Worm (Caenorhabditis elegans): ENCODE data around the gene F38B7.10.

The F38B7.10 gene

DNA sequence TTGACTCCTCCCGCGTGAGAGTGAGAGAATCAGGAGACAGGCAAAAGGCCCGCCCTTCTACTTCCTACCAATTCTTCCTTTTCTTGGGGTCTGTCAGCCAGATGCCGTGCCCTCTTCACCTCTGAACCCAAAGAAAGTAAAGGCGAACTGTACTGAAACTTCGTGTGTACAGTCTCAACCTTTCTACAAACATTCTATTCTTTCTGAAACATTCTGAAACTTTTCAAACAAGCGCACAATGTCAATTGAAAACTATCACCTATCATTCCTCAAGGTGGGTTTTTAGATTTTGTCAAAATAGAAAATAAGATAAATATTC is 12.8 kb upstream of the F38B7.10 start:
- TF ChIP-seq nhr-232 (tag; optimal IDR thresholded peaks at IDR 0.05) (no peak), elt-2 (tag; optimal IDR thresholded peaks at IDR 0.05) (no peak), pha-4 (tag; optimal IDR thresholded peaks at IDR 0.05) (no peak), tbx-2 (tag; optimal IDR thresholded peaks at IDR 0.05) (no peak), rnt-1 (tag; optimal IDR thresholded peaks at IDR 0.05) (no peak), pqm-1 (tag; optimal IDR thresholded peaks at IDR 0.05) (no peak), ceh-18 (tag; optimal IDR thresholded peaks at IDR 0.05) (no peak), hlh-8 (tag; optimal IDR thresholded peaks at IDR 0.05) (no peak), ceh-34 (tag; optimal IDR thresholded peaks at IDR 0.05) (no peak)

DNA sequence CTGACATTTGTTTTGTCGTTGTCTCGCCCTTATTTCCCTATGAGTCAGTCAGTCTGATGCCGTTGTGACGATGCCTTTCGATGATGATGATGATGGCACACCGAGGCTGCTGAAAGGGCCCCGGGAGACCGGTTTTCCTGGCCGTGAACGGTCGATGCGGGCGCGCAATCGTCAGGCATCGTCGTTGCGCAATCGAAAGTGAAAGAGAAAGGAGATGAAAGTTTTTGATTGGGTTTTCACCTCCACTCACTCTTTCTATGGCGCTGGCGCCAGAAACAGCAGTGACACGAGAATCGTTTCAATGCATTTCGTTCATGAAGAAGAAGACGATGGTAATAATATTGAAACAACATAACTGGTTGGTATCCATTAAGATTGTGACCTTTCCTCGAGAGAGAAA is 12.4 kb upstream of the F38B7.10 start:
- TF ChIP-seq hlh-8 (tag; optimal IDR thresholded peaks at IDR 0.05) (no peak), hlh-13 (GFP tag; optimal IDR thresholded peaks at IDR 0.05) (no peak), ahr-1 (tag; optimal IDR thresholded peaks at IDR 0.05) (no peak), odd-2 (tag; optimal IDR thresholded peaks at IDR 0.05) (no peak), ceh-9 (tag; optimal IDR thresholded peaks at IDR 0.05) (no peak), mec-3 (tag; optimal IDR thresholded peaks at IDR 0.05; ENCODE audit: borderline replicate concordance) (no peak), unc-3 (GFP tag; conservative IDR thresholded peaks at IDR 0.05) (no peak), unc-3 (tag; optimal IDR thresholded peaks at IDR 0.05) (no peak), fkh-6 (tag; optimal IDR thresholded peaks at IDR 0.05) (no peak)

DNA sequence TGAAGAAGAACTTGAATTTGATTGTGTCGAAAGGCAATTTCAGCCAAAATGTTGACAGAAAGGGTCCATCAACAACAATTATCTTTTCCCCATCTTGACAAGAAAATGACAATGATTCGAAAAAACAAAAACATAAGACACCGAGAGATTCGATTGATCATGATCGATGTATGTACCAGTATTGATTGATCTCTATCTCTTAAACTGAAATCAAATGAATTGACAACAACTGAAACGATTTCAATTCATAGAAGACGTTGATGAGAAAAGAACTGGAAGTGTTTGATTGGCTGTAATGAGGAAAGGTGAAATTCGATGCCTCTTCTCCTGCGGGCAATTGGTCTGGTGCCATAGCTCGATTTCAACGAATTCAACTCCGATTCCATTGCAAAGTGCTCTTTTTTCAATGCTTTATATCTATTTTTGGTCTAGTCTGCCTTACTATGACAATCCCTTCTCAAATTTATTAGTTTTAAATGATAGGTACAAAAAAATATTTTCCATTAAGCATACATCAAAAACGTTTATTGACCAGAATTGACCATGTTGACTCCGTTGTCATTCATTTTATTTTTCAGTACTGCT is 11.9 kb upstream of the F38B7.10 start:
- TF ChIP-seq F13H6.1 (tag; optimal IDR thresholded peaks at IDR 0.05) (no peak), nhr-232 (tag; optimal IDR thresholded peaks at IDR 0.05) (no peak), pqm-1 (tag; optimal IDR thresholded peaks at IDR 0.05) (no peak), ceh-48 (tag; optimal IDR thresholded peaks at IDR 0.05) (no peak), rnt-1 (tag; optimal IDR thresholded peaks at IDR 0.05) (no peak), pha-4 (tag; optimal IDR thresholded peaks at IDR 0.05) (no peak), unc-55 (GFP tag; optimal IDR thresholded peaks at IDR 0.05) (no peak), ztf-16 (tag; optimal IDR thresholded peaks at IDR 0.05) (no peak), nhr-11 (tag; optimal IDR thresholded peaks at IDR 0.05) (no peak), che-1 (tag; optimal IDR thresholded peaks at IDR 0.05) (no peak), K02D7.2 (tag; optimal IDR thresholded peaks at IDR 0.05) (no peak), ttx-3 (tag; optimal IDR thresholded peaks at IDR 0.05) (no peak)

DNA sequence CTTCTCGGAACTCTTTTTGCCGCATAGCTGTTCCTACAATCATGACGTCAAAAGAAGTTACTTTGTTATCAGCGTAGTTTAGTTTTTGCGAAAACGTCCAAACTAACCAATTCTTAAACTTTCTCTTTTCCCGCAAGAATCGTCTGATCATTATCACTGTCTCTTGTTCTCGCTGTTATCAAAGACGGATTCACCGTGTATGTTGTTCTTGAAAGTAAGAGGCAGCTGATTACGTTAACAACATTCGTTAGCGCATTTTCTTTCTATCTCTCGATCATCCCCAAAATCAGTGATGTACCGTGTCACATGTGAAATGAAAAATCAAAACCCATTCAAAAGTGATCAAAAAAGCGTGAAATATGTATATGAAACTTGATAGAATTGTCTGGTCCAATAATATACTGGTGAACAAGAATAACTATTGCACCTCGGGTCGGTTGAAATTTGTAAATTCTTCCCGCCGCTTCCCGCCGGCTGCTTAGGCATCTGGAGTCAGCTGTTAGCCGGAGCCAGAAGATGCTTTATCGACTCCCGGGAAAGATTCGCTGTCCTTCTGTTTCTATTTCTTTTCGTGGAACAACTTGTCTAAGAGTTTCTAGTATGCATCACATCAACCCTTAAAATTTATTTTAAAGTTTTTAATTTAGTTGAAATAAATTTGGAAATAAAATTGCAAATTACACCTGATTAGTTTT is 10.7 kb upstream of the F38B7.10 start:
- TF ChIP-seq elt-2 (tag; optimal IDR thresholded peaks at IDR 0.05) (peak; percentile 67), nhr-232 (tag; optimal IDR thresholded peaks at IDR 0.05) (no peak)

DNA sequence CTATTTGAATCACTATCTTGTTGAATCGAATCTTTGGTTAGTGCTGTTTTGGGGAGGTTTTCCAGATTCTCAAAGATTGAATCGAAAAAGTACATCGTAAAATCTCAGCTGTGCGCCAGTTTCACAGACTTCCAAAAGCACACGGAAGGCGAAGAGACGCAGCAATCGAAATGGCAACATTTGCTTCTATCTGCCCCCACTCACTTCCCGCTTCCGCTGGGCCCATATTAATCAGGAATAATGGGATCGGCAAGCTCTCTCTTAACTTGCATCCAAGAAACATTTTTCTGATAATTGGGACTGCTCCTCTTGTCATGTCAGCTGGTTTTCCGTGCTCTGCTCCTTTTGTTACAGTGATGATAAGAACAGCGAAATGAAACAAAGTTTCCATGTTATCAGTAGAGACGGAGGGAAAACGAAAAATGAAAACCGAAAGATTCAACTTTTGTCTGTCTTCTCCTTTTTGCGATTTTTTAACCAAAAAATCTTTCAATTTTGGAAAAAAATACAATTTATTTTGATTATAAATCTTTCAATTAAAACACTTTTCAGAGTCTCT is 9.7 kb upstream of the F38B7.10 start:
- no peak for TF ChIP-seq ahr-1 (tag; optimal IDR thresholded peaks at IDR 0.05)
- TF ChIP-seq ceh-24 (tag; optimal IDR thresholded peaks at IDR 0.05): no peak
- no peak for TF ChIP-seq ceh-19 (GFP tag; optimal IDR thresholded peaks at IDR 0.05)
- TF ChIP-seq elt-2 (tag; optimal IDR thresholded peaks at IDR 0.05): no peak
- no peak for TF ChIP-seq ceh-6 (GFP tag; optimal IDR thresholded peaks at IDR 0.05)
- no peak for TF ChIP-seq ceh-34 (tag; optimal IDR thresholded peaks at IDR 0.05)
- peak; percentile 3 for TF ChIP-seq nfya-1 (tag; optimal IDR thresholded peaks at IDR 0.05)
- TF ChIP-seq hlh-15 (tag; optimal IDR thresholded peaks at IDR 0.05): no peak
- TF ChIP-seq pax-1 (tag; optimal IDR thresholded peaks at IDR 0.05): no peak
- TF ChIP-seq syd-9 (tag; optimal IDR thresholded peaks at IDR 0.05): no peak
- no peak for TF ChIP-seq npax-4 (tag; optimal IDR thresholded peaks at IDR 0.05)
- TF ChIP-seq pha-4 (tag; optimal IDR thresholded peaks at IDR 0.05): no peak
- TF ChIP-seq pros-1 (tag; optimal IDR thresholded peaks at IDR 0.05): no peak
- no peak for TF ChIP-seq T23F11.4 (GFP tag; optimal IDR thresholded peaks at IDR 0.05)
- TF ChIP-seq rnt-1 (tag; optimal IDR thresholded peaks at IDR 0.05): peak; percentile 33
- no peak for TF ChIP-seq zip-5 (tag; optimal IDR thresholded peaks at IDR 0.05)
- no peak for TF ChIP-seq ceh-45 (GFP tag; IDR thresholded peaks at IDR 0.05)
- no peak for TF ChIP-seq dve-1 (tag; optimal IDR thresholded peaks at IDR 0.05)
- TF ChIP-seq hlh-6 (tag; optimal IDR thresholded peaks at IDR 0.05): no peak
- no peak for TF ChIP-seq fax-1 (tag; optimal IDR thresholded peaks at IDR 0.05)
- no peak for TF ChIP-seq lim-6 (tag; optimal IDR thresholded peaks at IDR 0.05)
- no peak for TF ChIP-seq K09A11.1 (tag; optimal IDR thresholded peaks at IDR 0.05; ENCODE audit: insufficient read depth)
- no peak for TF ChIP-seq ceh-30 (tag; optimal IDR thresholded peaks at IDR 0.05)
- TF ChIP-seq che-1 (tag; optimal IDR thresholded peaks at IDR 0.05): no peak
- TF ChIP-seq C08G9.2 (tag; optimal IDR thresholded peaks at IDR 0.05): no peak
